Fruit fly (Drosophila melanogaster) whole organism, embryonic: ENCODE data around the gene CG8892.

Source experiments
- Adf1 ChIP-seq: fragments of 200-800 bp; sonication (Bioruptor generic); IDR thresholded peaks from 2 replicates; pipeline ENCODE4 v1.3.6; 2022; ENCODE audit warnings: missing biosample characterization, missing genetic modification characterization
- CG11560 ChIP-seq: fragments of 200-800 bp; sonication (Bioruptor generic); IDR thresholded peaks from 3 replicates; pipeline ENCODE4 v1.3.6; 2022; ENCODE audit warnings: missing biosample characterization, missing genetic modification characterization
- CG12219 ChIP-seq: fragments of 200-800 bp; sonication (Bioruptor generic); optimal IDR thresholded peaks from 3 replicates; lab custom pipeline; 2018; ENCODE audit warnings: missing biosample characterization, mild to moderate bottlenecking, missing genetic modification characterization
- CG1233 ChIP-seq: fragments of 200-800 bp; sonication (Bioruptor generic); optimal IDR thresholded peaks from 4 replicates; lab custom pipeline; 2018; ENCODE audit warnings: missing biosample characterization, mild to moderate bottlenecking, missing genetic modification characterization
- CG12942 ChIP-seq: fragments of 200-800 bp; sonication (Bioruptor generic); optimal IDR thresholded peaks from 3 replicates; lab custom pipeline; 2016; ENCODE audit warnings: missing biosample characterization, missing genetic modification characterization
- CG13123 ChIP-seq: fragments of 200-800 bp; sonication (Bioruptor generic); optimal IDR thresholded peaks from 2 replicates; lab custom pipeline; 2016; ENCODE audit warnings: missing biosample characterization, missing genetic modification characterization
- CG13287 ChIP-seq: fragments of 200-800 bp; sonication (Bioruptor generic); IDR thresholded peaks from 2 replicates; pipeline ENCODE4 v1.3.6; 2022; ENCODE audit warnings: missing biosample characterization, missing genetic modification characterization; ENCODE audit not compliant: partially characterized antibody
- CG13775 ChIP-seq: fragments of 200-800 bp; sonication (Bioruptor generic); optimal IDR thresholded peaks from 3 replicates; lab custom pipeline; 2017; ENCODE audit warnings: missing biosample characterization, mild to moderate bottlenecking, missing genetic modification characterization
- CG14050 ChIP-seq: fragments of 200-800 bp; sonication (Bioruptor generic); IDR thresholded peaks from 3 replicates; pipeline ENCODE4 v1.3.6; 2022; ENCODE audit warnings: missing biosample characterization, missing genetic modification characterization
- CG14710 ChIP-seq: fragments of 200-800 bp; sonication (Bioruptor generic); optimal IDR thresholded peaks from 3 replicates; lab custom pipeline; 2019; ENCODE audit warnings: missing biosample characterization, mild to moderate bottlenecking, missing genetic modification characterization, moderate library complexity
- CG1529 ChIP-seq: fragments of 200-800 bp; sonication (Bioruptor generic); optimal IDR thresholded peaks from 3 replicates; lab custom pipeline; 2018; ENCODE audit warnings: missing biosample characterization, missing genetic modification characterization
- CG16779 ChIP-seq: fragments of 200-800 bp; sonication (Bioruptor generic); IDR thresholded peaks from 2 replicates; pipeline ENCODE4 v1.3.6; 2022; ENCODE audit warnings: missing biosample characterization, missing genetic modification characterization
- CG17359 ChIP-seq: fragments of 200-800 bp; sonication (Bioruptor generic); optimal IDR thresholded peaks from 3 replicates; lab custom pipeline; 2018; ENCODE audit warnings: missing biosample characterization, mild to moderate bottlenecking, missing genetic modification characterization, moderate library complexity
- CG18476 ChIP-seq: fragments of 200-800 bp; sonication (Bioruptor generic); optimal IDR thresholded peaks from 2 replicates; lab custom pipeline; 2016; ENCODE audit warnings: missing biosample characterization, mild to moderate bottlenecking, missing genetic modification characterization
- CG18599 ChIP-seq: fragments of 200-800 bp; sonication (Bioruptor generic); optimal IDR thresholded peaks from 3 replicates; lab custom pipeline; 2017; ENCODE audit warnings: missing biosample characterization, missing genetic modification characterization, mild to moderate bottlenecking, moderate library complexity, missing genetic modification reagents
- CG3281 ChIP-seq: fragments of 200-800 bp; sonication (Bioruptor generic); optimal IDR thresholded peaks from 3 replicates; lab custom pipeline; 2017; ENCODE audit warnings: missing biosample characterization, mild to moderate bottlenecking, missing genetic modification characterization
- CG4328 ChIP-seq: fragments of 200-800 bp; sonication (Bioruptor generic); optimal IDR thresholded peaks from 3 replicates; lab custom pipeline; 2017; ENCODE audit warnings: missing biosample characterization, missing genetic modification reagents, missing genetic modification characterization
- CG4730 ChIP-seq: fragments of 200-800 bp; sonication (Bioruptor generic); IDR thresholded peaks from 2 replicates; pipeline ENCODE4 v1.3.6; 2022; ENCODE audit warnings: missing biosample characterization, missing genetic modification characterization
- CG4820 ChIP-seq: fragments of 200-800 bp; sonication (Bioruptor generic); optimal IDR thresholded peaks from 3 replicates; lab custom pipeline; 2016; ENCODE audit warnings: missing biosample characterization, missing genetic modification characterization
- CG6683 ChIP-seq: fragments of 200-800 bp; sonication (Bioruptor generic); optimal IDR thresholded peaks from 2 replicates; lab custom pipeline; 2017; ENCODE audit warnings: missing biosample characterization, mild to moderate bottlenecking, missing genetic modification characterization, missing genetic modification reagents
- CG7745 ChIP-seq: fragments of 200-800 bp; sonication (Bioruptor generic); optimal IDR thresholded peaks from 2 replicates; lab custom pipeline; 2018; ENCODE audit warnings: missing biosample characterization, mild to moderate bottlenecking, missing genetic modification characterization, moderate library complexity
- CG7963 ChIP-seq: fragments of 200-800 bp; sonication (Bioruptor generic); IDR thresholded peaks from 3 replicates; pipeline ENCODE4 v1.3.6; 2022; ENCODE audit warnings: missing biosample characterization, missing genetic modification characterization; ENCODE audit not compliant: partially characterized antibody
- CG8359 ChIP-seq: fragments of 200-800 bp; sonication (Bioruptor generic); optimal IDR thresholded peaks from 2 replicates; lab custom pipeline; 2017; ENCODE audit warnings: missing biosample characterization, mild to moderate bottlenecking, missing genetic modification characterization, borderline replicate concordance
- CHES-1-like ChIP-seq: fragments of 200-800 bp; sonication (Bioruptor generic); optimal IDR thresholded peaks from 2 replicates; lab custom pipeline; 2016; ENCODE audit warnings: missing biosample characterization, missing genetic modification characterization
- Dfd ChIP-seq, 2 experiments: fragments of >200 bp; optimal IDR thresholded peaks; 2 replicates each; lab custom pipeline; 2017; ENCODE audit warnings: missing biosample characterization in 2 of 2, missing genetic modification characterization in 2 of 2
- Hr3 ChIP-seq: fragments of 200-800 bp; sonication (Bioruptor generic); optimal IDR thresholded peaks from 3 replicates; lab custom pipeline; 2016; ENCODE audit warnings: missing biosample characterization, missing genetic modification characterization
- Lim3 ChIP-seq: fragments of 200-800 bp; sonication (Bioruptor generic); IDR thresholded peaks from 2 replicates; pipeline ENCODE4 v1.3.6; 2022; ENCODE audit warnings: missing biosample characterization, missing genetic modification characterization
- MTF-1 ChIP-seq: fragments of 200-800 bp; sonication (Bioruptor generic); optimal IDR thresholded peaks from 2 replicates; lab custom pipeline; 2018; ENCODE audit warnings: missing biosample characterization, mild to moderate bottlenecking, missing genetic modification characterization, borderline replicate concordance
- NfI ChIP-seq: fragments of 200-800 bp; sonication (Bioruptor generic); optimal IDR thresholded peaks from 3 replicates; lab custom pipeline; 2018; ENCODE audit warnings: missing biosample characterization, mild to moderate bottlenecking, missing genetic modification characterization, moderate library complexity
- Oli ChIP-seq: fragments of 200-800 bp; sonication (Bioruptor generic); optimal IDR thresholded peaks from 2 replicates; lab custom pipeline; 2018; ENCODE audit warnings: missing biosample characterization, mild to moderate bottlenecking, missing genetic modification characterization, moderate library complexity
- Pdp1 ChIP-seq, 2 experiments: fragments of 200-800 bp; sonication (Bioruptor generic); optimal IDR thresholded peaks; 3 replicates each; lab custom pipeline; 2016; ENCODE audit warnings: missing biosample characterization in 2 of 2, missing genetic modification characterization in 2 of 2, mild to moderate bottlenecking in 1 of 2, moderate library complexity in 1 of 2
- Sox102F ChIP-seq: fragments of 200-800 bp; sonication (Bioruptor generic); optimal IDR thresholded peaks from 2 replicates; lab custom pipeline; 2018; ENCODE audit warnings: missing biosample characterization, mild to moderate bottlenecking, missing genetic modification characterization, moderate library complexity
- ash1 ChIP-seq: fragments of 200-800 bp; sonication (Bioruptor generic); optimal IDR thresholded peaks from 2 replicates; lab custom pipeline; 2018; ENCODE audit warnings: missing biosample characterization, mild to moderate bottlenecking, missing genetic modification characterization
- btn ChIP-seq: fragments of 200-800 bp; sonication (Bioruptor generic); optimal IDR thresholded peaks from 2 replicates; lab custom pipeline; 2016; ENCODE audit warnings: missing biosample characterization, missing genetic modification characterization
- chn ChIP-seq: fragments of 200-800 bp; sonication (Bioruptor generic); optimal IDR thresholded peaks from 2 replicates; lab custom pipeline; 2016; ENCODE audit warnings: missing biosample characterization, missing genetic modification characterization
- dm ChIP-seq: fragments of 200-800 bp; sonication (Bioruptor generic); optimal IDR thresholded peaks from 3 replicates; lab custom pipeline; 2016; ENCODE audit warnings: missing biosample characterization, missing genetic modification characterization
- fu2 ChIP-seq: fragments of 200-800 bp; sonication (Bioruptor generic); optimal IDR thresholded peaks from 2 replicates; lab custom pipeline; 2016; ENCODE audit warnings: missing biosample characterization, missing genetic modification characterization
- nmo ChIP-seq: fragments of 200-800 bp; sonication (Bioruptor generic); optimal IDR thresholded peaks from 2 replicates; lab custom pipeline; 2018; ENCODE audit warnings: missing biosample characterization, mild to moderate bottlenecking, missing genetic modification characterization, moderate library complexity
- pfk ChIP-seq: fragments of 200-800 bp; sonication (Bioruptor generic); optimal IDR thresholded peaks from 2 replicates; lab custom pipeline; 2018; ENCODE audit warnings: missing biosample characterization, mild to moderate bottlenecking, missing genetic modification characterization, moderate library complexity
- pho ChIP-seq: fragments of 200-800 bp; sonication (Bioruptor generic); optimal IDR thresholded peaks from 2 replicates; lab custom pipeline; 2016; ENCODE audit warnings: missing biosample characterization, missing genetic modification characterization
- pnt ChIP-seq: fragments of 200-800 bp; sonication (Bioruptor generic); optimal IDR thresholded peaks from 3 replicates; lab custom pipeline; 2016; ENCODE audit warnings: missing biosample characterization, missing genetic modification characterization
- salm ChIP-seq: fragments of 200-800 bp; sonication (Bioruptor generic); optimal IDR thresholded peaks from 2 replicates; lab custom pipeline; 2018; ENCODE audit warnings: missing biosample characterization, mild to moderate bottlenecking, missing genetic modification characterization
- sc ChIP-seq, 3 experiments: fragments of >200 bp in 2 of 3; fragments of 200-800 bp in 1 of 3; sonication (Bioruptor generic) in 1 of 3; optimal IDR thresholded peaks; 2 replicates in 2 of 3; 3 replicates in 1 of 3; lab custom pipeline; 2017; ENCODE audit warnings: mild to moderate bottlenecking in 1 of 3, missing biosample characterization in 1 of 3, missing genetic modification characterization in 1 of 3, missing genetic modification reagents in 1 of 3
- sens-2 ChIP-seq: fragments of 200-800 bp; sonication (Bioruptor generic); IDR thresholded peaks from 2 replicates; pipeline ENCODE4 v1.3.6; 2022; ENCODE audit warnings: missing biosample characterization, missing genetic modification characterization
- sisA ChIP-seq: fragments of 200-800 bp; sonication (Bioruptor generic); IDR thresholded peaks from 2 replicates; pipeline ENCODE4 v1.3.6; 2022; ENCODE audit warnings: missing biosample characterization, missing genetic modification characterization
- ssp ChIP-seq: fragments of 200-800 bp; sonication (Bioruptor generic); IDR thresholded peaks from 2 replicates; pipeline ENCODE4 v1.3.6; 2022; ENCODE audit warnings: missing biosample characterization, missing genetic modification characterization
- tio ChIP-seq: fragments of 200-800 bp; sonication (Bioruptor generic); optimal IDR thresholded peaks from 2 replicates; lab custom pipeline; 2017; ENCODE audit warnings: missing biosample characterization, missing genetic modification characterization, inconsistent platforms
- trh ChIP-seq: fragments of 200-800 bp; sonication (Bioruptor generic); optimal IDR thresholded peaks from 2 replicates; lab custom pipeline; 2016; ENCODE audit warnings: missing biosample characterization, missing genetic modification characterization
- vfl ChIP-seq: fragments of 200-800 bp; sonication (Bioruptor generic); optimal IDR thresholded peaks from 2 replicates; lab custom pipeline; 2016; ENCODE audit warnings: missing biosample characterization, missing genetic modification characterization

Gene CG8892

DNA sequence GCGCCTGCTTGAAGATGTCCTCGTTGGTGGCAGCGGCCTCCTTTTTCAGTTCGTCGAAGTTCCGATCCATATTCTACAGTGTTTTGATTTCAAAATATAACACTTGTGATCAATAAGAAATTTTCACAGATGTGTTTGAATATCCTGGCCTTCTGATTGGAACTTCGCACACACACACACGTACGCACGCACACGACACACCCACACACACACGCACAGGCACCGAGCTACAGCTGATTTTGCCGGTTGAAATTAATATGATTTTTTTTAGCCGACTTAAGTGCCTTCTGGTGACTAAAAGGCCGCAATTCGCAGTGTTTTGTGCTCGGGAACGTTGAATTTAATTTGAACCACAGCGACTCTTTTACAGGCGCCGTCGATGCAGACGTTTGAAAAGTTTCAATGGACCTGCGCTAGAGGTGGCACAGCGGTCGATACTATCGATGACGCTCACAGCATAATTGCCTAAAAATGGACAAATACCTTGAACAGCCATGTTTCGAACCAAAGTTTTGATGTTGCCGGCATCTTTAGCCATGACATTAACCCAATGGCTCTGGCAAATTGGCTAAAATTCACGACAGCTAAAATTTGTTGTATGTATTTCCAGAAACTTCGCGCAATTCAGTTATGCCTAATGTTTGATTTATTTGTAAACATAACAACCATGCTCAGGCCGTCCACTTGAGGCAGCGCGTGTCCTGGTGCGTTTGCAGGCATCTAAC lies 28.1 kb upstream of the CG8892 start, which contains the start of gene Rtnl1 (continued):
- TF ChIP-seq nmo (GFP tag; lab: Kevin White, UChicago): peak; percentile 76
- TF ChIP-seq CG13123 (GFP tag; lab: Kevin White, UChicago): no peak
- peak; percentile 88; the same call in 2 of the 3 replicates for TF ChIP-seq CG7963 (GFP tag; lab: Robert Waterston, UW)
- no peak for TF ChIP-seq CG7745 (tag; lab: Kevin White, UChicago)
- no peak for TF ChIP-seq sc (optimal IDR thresholded peaks at IDR 0.05; lab: Kevin White, UChicago)
- no peak for TF ChIP-seq sc (GFP tag; optimal IDR thresholded peaks at IDR 0.05; lab: Kevin White, UChicago)
- no peak for TF ChIP-seq CG4820 (GFP tag; lab: Kevin White, UChicago)
- TF ChIP-seq CG8359 (GFP tag; lab: Kevin White, UChicago): no peak
- no peak for TF ChIP-seq Hr3 (GFP tag; lab: Kevin White, UChicago)
- TF ChIP-seq Sox102F (GFP tag; lab: Kevin White, UChicago): no peak
- no peak for TF ChIP-seq Lim3
- no peak for TF ChIP-seq CG17359 (tag; lab: Kevin White, UChicago)
- TF ChIP-seq salm (tag; lab: Kevin White, UChicago): peak; percentile 9
- no peak for TF ChIP-seq tio (GFP tag; lab: Kevin White, UChicago)
- TF ChIP-seq ssp (GFP tag; lab: Robert Waterston, UW): no peak
- peak in 1 of 2 experiments; percentile 62 for TF ChIP-seq Pdp1 (GFP tag; optimal IDR thresholded peaks at IDR 0.05; lab: Kevin White, UChicago)
- TF ChIP-seq CG6683 (GFP tag; lab: Kevin White, UChicago): no peak
- TF ChIP-seq CG4328 (GFP tag; lab: Kevin White, UChicago): no peak
- TF ChIP-seq CG14050 (GFP tag; lab: Robert Waterston, UW): no peak
- no peak for TF ChIP-seq CG16779 (GFP tag; lab: Robert Waterston, UW)
- no peak for TF ChIP-seq CG12219 (GFP tag; lab: Kevin White, UChicago)
- TF ChIP-seq ash1 (GFP tag; lab: Kevin White, UChicago): no peak
- TF ChIP-seq pnt: no peak
- TF ChIP-seq Adf1: peak; percentile 31; the same call in 1 of the 2 replicates
- TF ChIP-seq btn (GFP tag; lab: Kevin White, UChicago): no peak
- no peak for TF ChIP-seq trh
- TF ChIP-seq CG13775 (GFP tag; lab: Kevin White, UChicago): no peak
- peak; percentile 97 for TF ChIP-seq CG13287 (GFP tag; lab: Robert Waterston, UW)
- TF ChIP-seq vfl (GFP tag; lab: Kevin White, UChicago): no peak
- no peak for TF ChIP-seq Oli (tag; lab: Kevin White, UChicago)
- TF ChIP-seq CG1233 (GFP tag; lab: Kevin White, UChicago): no peak
- no peak for TF ChIP-seq chn
- TF ChIP-seq CG12942 (GFP tag; lab: Kevin White, UChicago): no peak
- TF ChIP-seq NfI: no peak
- TF ChIP-seq sisA: no peak; the same call in 1 of the 2 replicates
- TF ChIP-seq MTF-1 (GFP tag; lab: Kevin White, UChicago): no peak
- TF ChIP-seq CG18599 (GFP tag; lab: Kevin White, UChicago): peak; percentile 30
- TF ChIP-seq pho (GFP tag; lab: Kevin White, UChicago): peak; percentile 49
- TF ChIP-seq CHES-1-like (GFP tag; lab: Kevin White, UChicago): peak; percentile 78
- TF ChIP-seq CG1529 (GFP tag; lab: Kevin White, UChicago): no peak
- no peak for TF ChIP-seq pfk (GFP tag; lab: Kevin White, UChicago)
- TF ChIP-seq dm (GFP tag; lab: Kevin White, UChicago): peak; percentile 40
- 0 out of 3 replicates have a peak, but pooled peaks have one; percentile 9 for TF ChIP-seq CG11560 (tag; lab: Robert Waterston, UW)
- TF ChIP-seq fu2 (GFP tag; lab: Kevin White, UChicago): no peak
- TF ChIP-seq Dfd (GFP tag; optimal IDR thresholded peaks at IDR 0.05; lab: Kevin White, UChicago): no peak
- no peak for TF ChIP-seq CG3281 (GFP tag; lab: Kevin White, UChicago)
- peak; percentile 68 for TF ChIP-seq CG14710 (tag; lab: Kevin White, UChicago)
- TF ChIP-seq CG4730 (GFP tag; lab: Robert Waterston, UW): no peak
- TF ChIP-seq sens-2 (GFP tag; lab: Robert Waterston, UW): no peak
- no peak for TF ChIP-seq CG18476 (GFP tag; lab: Kevin White, UChicago)
